Worm (Caenorhabditis elegans): ENCODE data around the gene pcrg-1.

The pcrg-1 gene

DNA sequence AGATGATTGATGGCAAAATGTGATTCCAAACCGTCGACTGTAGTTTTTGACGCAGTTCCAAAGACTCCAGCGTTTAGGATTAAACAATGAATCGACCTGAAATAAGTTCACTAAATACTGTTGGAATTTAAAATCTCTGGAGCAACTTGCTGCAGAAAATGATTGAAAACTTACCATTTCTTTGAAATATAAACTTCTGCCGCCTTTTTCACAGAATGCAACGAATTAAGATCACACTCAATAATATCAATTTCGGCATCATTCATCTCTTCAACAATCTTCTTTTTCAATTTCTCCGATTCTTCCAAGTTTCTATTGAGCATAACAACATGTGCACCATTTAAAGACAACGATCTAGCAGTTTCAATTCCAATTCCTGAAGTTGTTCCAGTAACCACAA is 7.3 kb downstream of the pcrg-1 start:
- no peak for TF ChIP-seq snpc-4 (tag; optimal IDR thresholded peaks at IDR 0.05)
- no peak for TF ChIP-seq lin-35 (GFP tag; optimal IDR thresholded peaks at IDR 0.05)
- TF ChIP-seq efl-1 (optimal IDR thresholded peaks at IDR 0.05): no peak
- peak in 1 of 2 experiments; percentile 78 for TF ChIP-seq efl-1 (GFP tag; optimal IDR thresholded peaks at IDR 0.05 in 1 of 2)

DNA sequence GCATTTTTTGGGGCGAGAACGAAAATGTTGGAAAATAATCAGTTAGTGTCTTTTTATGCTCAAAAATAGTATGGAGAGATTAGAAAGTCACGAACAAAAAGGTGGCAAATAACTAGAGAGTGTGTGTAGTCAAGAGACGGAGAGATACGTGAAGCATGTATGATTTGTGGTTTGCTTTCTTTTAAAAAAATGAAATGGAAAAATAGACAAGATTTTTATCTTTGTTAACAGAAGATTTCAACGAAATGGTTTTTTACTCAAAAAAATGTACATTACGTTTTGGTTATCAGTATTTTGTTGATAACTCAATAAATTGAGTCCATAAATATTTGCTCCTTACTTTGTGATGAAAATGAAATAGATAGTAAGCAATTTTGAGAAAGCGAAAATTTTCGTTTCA is 7.8 kb downstream of the pcrg-1 start, which contains the start of gene dhs-7:
Gene dhs-7 (minus strand): TSS at position 277 of the 400 bp plus-strand sequence.
- no peak for TF ChIP-seq rnt-1 (tag; optimal IDR thresholded peaks at IDR 0.05)
- TF ChIP-seq pax-3 (tag; optimal IDR thresholded peaks at IDR 0.05): no peak
- peak; percentile 44 for TF ChIP-seq elt-2 (tag; optimal IDR thresholded peaks at IDR 0.05)

DNA sequence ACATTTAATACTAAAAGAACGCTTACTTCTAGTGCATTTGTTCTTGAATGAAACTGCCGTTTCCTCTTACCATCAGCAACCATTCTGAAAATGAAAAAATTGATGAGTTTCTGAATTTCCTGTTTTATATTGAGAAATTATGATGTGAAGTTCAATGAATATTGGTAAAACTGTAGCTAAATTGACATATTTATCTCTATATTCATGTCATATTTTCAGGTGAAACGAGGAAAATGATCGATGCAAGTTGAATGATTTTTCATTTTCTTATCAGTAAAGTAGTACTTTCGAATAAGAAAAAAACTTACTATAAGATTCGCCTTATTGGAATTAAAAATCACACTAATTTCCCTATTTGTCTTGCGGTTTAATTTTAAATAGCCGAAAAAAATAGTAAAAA is 9.8 kb downstream of the pcrg-1 start, which contains the start of gene E04F6.15:
Gene E04F6.15 (minus strand): TSS at position 101 of the 400 bp plus-strand sequence.
- TF ChIP-seq nhr-20 (tag; optimal IDR thresholded peaks at IDR 0.05) (no peak), hlh-4 (tag; optimal IDR thresholded peaks at IDR 0.05) (no peak), ceh-82 (tag; optimal IDR thresholded peaks at IDR 0.05) (no peak), nhr-71 (tag; optimal IDR thresholded peaks at IDR 0.05) (no peak), pqm-1 (tag; optimal IDR thresholded peaks at IDR 0.05) (no peak), lir-3 (tag; optimal IDR thresholded peaks at IDR 0.05; ENCODE audit: poor library complexity) (no peak), efl-1 (optimal IDR thresholded peaks at IDR 0.05) (no peak), efl-1 (GFP tag; optimal IDR thresholded peaks at IDR 0.05 in 1 of 2) (no peak), jun-1 (tag; optimal IDR thresholded peaks at IDR 0.05) (no peak), C16A3.4 (tag; optimal IDR thresholded peaks at IDR 0.05) (no peak), ces-1 (GFP tag; optimal IDR thresholded peaks at IDR 0.05) (no peak), fkh-4 (tag; optimal IDR thresholded peaks at IDR 0.05; ENCODE audit: borderline replicate concordance) (no peak)

DNA sequence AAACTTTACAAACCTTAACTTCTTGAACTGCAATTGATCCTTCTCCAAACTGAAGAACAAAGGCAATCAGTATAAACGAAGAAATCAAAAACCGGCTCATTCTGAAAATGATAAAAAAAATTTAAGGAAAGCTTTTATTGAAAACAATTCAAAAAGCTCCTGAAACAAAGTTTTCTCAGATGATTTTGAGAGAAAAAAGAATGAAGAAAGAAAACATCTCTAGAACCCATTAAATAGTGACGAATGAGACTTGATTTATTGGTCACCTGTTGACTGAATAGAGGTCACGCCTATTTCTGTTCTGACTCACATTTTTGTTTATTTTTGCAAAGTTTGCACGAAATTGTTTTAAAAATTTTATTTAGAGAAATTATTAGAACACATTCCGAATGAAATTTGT is 10.9 kb downstream of the pcrg-1 start, which contains the start of gene E04F6.8:
Gene E04F6.8 (minus strand): TSS at position 101 of the 400 bp plus-strand sequence.
- TF ChIP-seq lir-3 (tag; optimal IDR thresholded peaks at IDR 0.05; ENCODE audit: poor library complexity): peak; percentile 45
- no peak for TF ChIP-seq blmp-1 (tag; optimal IDR thresholded peaks at IDR 0.05)
- peak; percentile 14 for TF ChIP-seq rnt-1 (tag; optimal IDR thresholded peaks at IDR 0.05)
- TF ChIP-seq lin-14 (GFP tag; optimal IDR thresholded peaks at IDR 0.05): peak; percentile 45

DNA sequence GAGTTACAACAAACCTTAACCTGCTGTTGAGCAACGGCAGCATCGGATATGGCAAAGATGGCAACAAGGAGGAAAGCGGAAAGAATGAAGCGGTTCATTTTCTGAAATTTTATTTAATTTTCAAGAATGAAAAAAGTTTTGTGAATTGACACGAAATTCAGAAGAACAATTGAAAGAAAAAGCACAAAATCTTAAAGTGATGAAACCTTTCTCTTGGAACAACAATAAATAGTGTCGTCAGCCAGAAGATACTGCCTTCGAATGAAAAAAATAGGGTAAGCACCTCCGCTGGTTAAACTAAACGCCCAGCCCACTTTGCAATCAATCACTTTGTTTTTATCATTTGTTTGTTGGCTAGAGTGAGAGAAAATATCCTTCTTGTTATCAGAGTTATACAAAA is 11.7 kb downstream of the pcrg-1 start, which contains the start of gene E04F6.9:
Gene E04F6.9 (minus strand): TSS at position 101 of the 400 bp plus-strand sequence.
- no peak for TF ChIP-seq nhr-19 (GFP tag; conservative IDR thresholded peaks at IDR 0.05)
- TF ChIP-seq aly-2 (tag; optimal IDR thresholded peaks at IDR 0.05): no peak
- TF ChIP-seq swsn-7 (tag; optimal IDR thresholded peaks at IDR 0.05): no peak
- TF ChIP-seq elt-2 (tag; optimal IDR thresholded peaks at IDR 0.05): no peak
- TF ChIP-seq rnt-1 (tag; optimal IDR thresholded peaks at IDR 0.05): no peak
- no peak for TF ChIP-seq mep-1 (tag; optimal IDR thresholded peaks at IDR 0.05)
- TF ChIP-seq nhr-28 (tag; optimal IDR thresholded peaks at IDR 0.05): no peak
- TF ChIP-seq egl-27 (tag; optimal IDR thresholded peaks at IDR 0.05): no peak
- TF ChIP-seq fos-1 (tag; optimal IDR thresholded peaks at IDR 0.05): no peak
- no peak for TF ChIP-seq tbx-2 (tag; optimal IDR thresholded peaks at IDR 0.05)
- no peak for TF ChIP-seq unc-30 (tag; optimal IDR thresholded peaks at IDR 0.05)
- TF ChIP-seq nhr-237 (tag; optimal IDR thresholded peaks at IDR 0.05): no peak
- no peak for TF ChIP-seq nhr-85 (tag)
- no peak for TF ChIP-seq nhr-11 (tag; optimal IDR thresholded peaks at IDR 0.05)

DNA sequence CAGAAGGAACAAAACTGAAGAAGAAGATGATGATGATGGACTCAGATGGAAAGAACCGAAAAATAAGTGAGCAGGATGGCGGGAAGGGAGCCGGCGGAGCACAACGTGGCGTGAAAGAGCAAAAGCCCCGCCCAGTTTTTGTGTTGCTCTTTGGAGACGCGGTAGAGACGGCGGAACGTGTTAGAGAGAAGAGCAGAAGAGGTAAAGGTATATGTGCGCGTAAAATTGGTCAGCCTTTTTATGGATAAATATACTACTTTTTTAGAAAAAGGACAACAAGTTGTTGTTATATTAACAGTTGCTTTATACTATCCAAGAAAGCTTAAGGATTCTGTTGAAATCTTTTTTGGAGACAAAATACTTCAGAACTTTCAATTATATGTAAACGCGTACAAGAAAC is 16.7 kb downstream of the pcrg-1 start, which contains the start of gene E04F6.10:
Gene E04F6.10 (minus strand): TSS at position 101 of the 400 bp plus-strand sequence.
- no peak for TF ChIP-seq C34B4.2 (tag; optimal IDR thresholded peaks at IDR 0.05)
- no peak for TF ChIP-seq mef-2 (tag; optimal IDR thresholded peaks at IDR 0.05)
- no peak for TF ChIP-seq ztf-4 (tag; optimal IDR thresholded peaks at IDR 0.05)
- TF ChIP-seq hlh-17 (GFP tag; optimal IDR thresholded peaks at IDR 0.05; ENCODE audit: borderline replicate concordance): no peak
- no peak for TF ChIP-seq snu-23 (GFP tag; optimal IDR thresholded peaks at IDR 0.05)
- TF ChIP-seq elt-3 (tag; optimal IDR thresholded peaks at IDR 0.05): no peak
- no peak for TF ChIP-seq nhr-28 (tag; optimal IDR thresholded peaks at IDR 0.05)
- TF ChIP-seq nhr-237 (tag; optimal IDR thresholded peaks at IDR 0.05): no peak
- TF ChIP-seq sox-4 (tag; optimal IDR thresholded peaks at IDR 0.05): no peak
- no peak for TF ChIP-seq elt-2 (tag; optimal IDR thresholded peaks at IDR 0.05)
- no peak for TF ChIP-seq sup-37 (GFP tag; optimal IDR thresholded peaks at IDR 0.05)

Measured in whole organism, L1 larva.